Fruit fly (Drosophila melanogaster): ENCODE results near the gene TfIIEalpha.
A peak's percentile ranks its signal among the peaks of the same experiment; 100 is the strongest.

The TfIIEalpha gene

dm6 chr3L:11681794-11682193, at the start of gene TfIIEalpha (continued):
- TF ChIP-seq CG17328 (GFP tag; IDR thresholded peaks at IDR 0.05) (no peak), CG10267 (tag; optimal IDR thresholded peaks at IDR 0.05) (peak; percentile 56), CG10366 (GFP tag; IDR thresholded peaks at IDR 0.05) (no peak), CG17186 (GFP tag; optimal IDR thresholded peaks at IDR 0.05) (peak; percentile 43), CG42726 (GFP tag; IDR thresholded peaks at IDR 0.05; ENCODE audit: partially characterized antibody) (peak; percentile 72), Dbx (GFP tag; IDR thresholded peaks at IDR 0.05) (peak; percentile 29; the same call in 1 of the 3 replicates), CG18011 (GFP tag; optimal IDR thresholded peaks at IDR 0.05) (no peak), CG17568 (GFP tag; optimal IDR thresholded peaks at IDR 0.05) (no peak), tio (GFP tag; optimal IDR thresholded peaks at IDR 0.05) (no peak), p53 (GFP tag; optimal IDR thresholded peaks at IDR 0.05) (no peak), ato (GFP tag; IDR thresholded peaks at IDR 0.05; ENCODE audit: partially characterized antibody) (no peak), Sry-δ (GFP tag; optimal IDR thresholded peaks at IDR 0.05) (peak; percentile 59), CG9609 (GFP tag; optimal IDR thresholded peaks at IDR 0.05) (no peak), shn (GFP tag; optimal IDR thresholded peaks at IDR 0.05) (no peak), dpn (GFP tag; optimal IDR thresholded peaks at IDR 0.05) (peak; percentile 15 to 22), exex (tag; optimal IDR thresholded peaks at IDR 0.05) (no peak), BEAF-32 (GFP tag; optimal IDR thresholded peaks at IDR 0.05) (peak; percentile 48), CG13424 (tag; optimal IDR thresholded peaks at IDR 0.05) (peak; percentile 2), E2f1 (GFP tag; IDR thresholded peaks at IDR 0.05) (peak; percentile 49; the same call in 1 of the 2 replicates), CG31441 (GFP tag; IDR thresholded peaks at IDR 0.05) (no peak), sima (GFP tag; optimal IDR thresholded peaks at IDR 0.05) (no peak), Spps (tag; optimal IDR thresholded peaks at IDR 0.05) (no peak), fd102C (GFP tag; optimal IDR thresholded peaks at IDR 0.05) (no peak), eyg (GFP tag; optimal IDR thresholded peaks at IDR 0.05) (no peak), cato (GFP tag; optimal IDR thresholded peaks at IDR 0.05; ENCODE audit: borderline replicate concordance) (no peak), lov (optimal IDR thresholded peaks at IDR 0.05) (no peak), lov (GFP tag; IDR thresholded peaks at IDR 0.05) (no peak), row (GFP tag; IDR thresholded peaks at IDR 0.05) (peak; percentile 62), CG12299 (tag; optimal IDR thresholded peaks at IDR 0.05) (no peak), br (optimal IDR thresholded peaks at IDR 0.05) (no peak), tin (GFP tag; optimal IDR thresholded peaks at IDR 0.05) (no peak), CkIIα-i1 (GFP tag; IDR thresholded peaks at IDR 0.05) (no peak), cg (GFP tag; optimal IDR thresholded peaks at IDR 0.05) (no peak), Six4 (GFP tag; optimal IDR thresholded peaks at IDR 0.05) (no peak), cwo (GFP tag; optimal IDR thresholded peaks at IDR 0.05) (no peak), dimm (GFP tag; IDR thresholded peaks at IDR 0.05) (no peak), CG3995 (GFP tag; optimal IDR thresholded peaks at IDR 0.05) (no peak), GATAe (GFP tag; conservative IDR thresholded peaks at IDR 0.05) (no peak), bsh (GFP tag; optimal IDR thresholded peaks at IDR 0.05) (no peak), danr (GFP tag; IDR thresholded peaks at IDR 0.05) (no peak), ap (GFP tag; IDR thresholded peaks at IDR 0.05) (no peak), CG2199 (GFP tag; IDR thresholded peaks at IDR 0.05) (peak; percentile 59; the same call in 1 of the 3 replicates), gem (tag; optimal IDR thresholded peaks at IDR 0.05) (peak; percentile 0), crol (GFP tag; IDR thresholded peaks at IDR 0.05) (no peak), CG12769 (tag; optimal IDR thresholded peaks at IDR 0.05) (peak; percentile 27), Taf1 (GFP tag; IDR thresholded peaks at IDR 0.05) (no peak), CG12155 (GFP tag; optimal IDR thresholded peaks at IDR 0.05) (no peak), zen (tag; optimal IDR thresholded peaks at IDR 0.05) (peak; percentile 67), vfl (GFP tag; optimal IDR thresholded peaks at IDR 0.05) (no peak), CG7786 (GFP tag; optimal IDR thresholded peaks at IDR 0.05) (no peak), lola (GFP tag; optimal IDR thresholded peaks at IDR 0.05) (peak in 1 of 3 experiments; percentile 2), sob (GFP tag; IDR thresholded peaks at IDR 0.05) (peak; percentile 44; the same call in 1 of the 2 replicates)

All from whole organism, embryonic.